Worm (Caenorhabditis elegans) whole organism, dauer: Measurements from ENCODE around the gene srlf-35.

Experiments used
- unc-62 ChIP-seq: sonication (generic microtip); optimal IDR thresholded peaks from 2 replicates; lab custom pipeline; 2017; ENCODE audit warnings: missing biosample characterization, missing genetic modification reagents, missing genetic modification characterization

The srlf-35 gene

DNA sequence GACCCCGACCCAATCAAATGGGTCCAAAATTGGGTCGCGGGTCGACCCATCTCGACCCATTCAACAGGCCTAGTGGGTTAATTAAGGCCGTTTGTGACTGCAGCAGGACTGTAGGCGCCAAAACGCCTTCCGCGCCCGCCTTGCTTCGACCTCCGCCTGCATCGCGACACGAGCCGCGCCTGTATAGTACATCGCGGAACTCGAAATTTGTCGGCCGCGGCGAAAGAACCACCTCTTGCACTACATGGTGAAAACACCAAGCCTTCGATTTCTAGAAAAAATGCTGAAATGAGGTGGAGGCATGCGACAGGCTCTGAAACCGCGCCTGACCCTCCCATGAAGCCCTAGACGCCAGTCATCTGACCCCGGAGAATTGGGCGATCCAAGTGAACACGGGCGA is 15.8 kb upstream of the srlf-35 start:
- no peak for TF ChIP-seq unc-62 (GFP tag; lab: Kevin White, UChicago)

DNA sequence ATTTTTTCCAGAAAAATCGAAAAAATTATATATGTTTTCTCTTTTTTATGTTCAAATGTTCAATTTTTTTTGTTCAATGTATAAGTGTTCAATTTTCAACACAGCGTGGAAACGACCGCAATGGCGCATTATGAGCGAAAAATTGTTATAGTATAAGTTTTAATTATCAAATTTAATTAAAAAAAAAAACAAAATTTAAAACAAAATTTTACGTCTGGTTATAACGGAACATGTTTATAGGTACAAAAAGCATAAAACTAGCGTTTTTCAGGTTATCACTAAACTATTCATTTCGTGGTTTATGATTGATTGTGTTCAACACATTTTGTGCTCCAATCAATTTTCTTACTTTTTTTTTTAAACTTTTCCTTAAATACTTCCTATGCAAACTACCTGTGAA is 14.5 kb upstream of the srlf-35 start, which contains the start of gene nhr-106:
nhr-106 (plus strand) TSS at position 301 of the 400 bp plus-strand sequence.
- TF ChIP-seq unc-62 (GFP tag; lab: Kevin White, UChicago), result no peak

DNA sequence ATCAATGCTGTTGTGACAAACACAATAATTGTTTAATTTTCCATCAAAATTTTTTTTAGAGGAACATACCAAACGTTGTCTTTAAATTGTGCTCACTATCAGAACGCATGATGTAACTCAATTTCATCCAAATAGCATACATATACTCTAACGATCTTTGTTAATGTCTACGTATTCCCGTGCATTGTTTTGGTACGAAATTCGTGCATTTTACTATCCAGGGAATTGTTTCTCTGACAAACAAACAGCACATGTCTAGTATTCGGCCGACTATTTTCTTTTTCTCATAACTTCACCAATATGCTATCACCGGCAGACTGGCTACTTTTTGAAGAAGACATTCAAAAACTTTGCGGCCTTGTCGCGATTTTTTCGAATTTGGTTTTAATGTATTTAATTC is 12.4 kb upstream of the srlf-35 start, which contains the start of gene str-196:
str-196 (plus strand) TSS at position 301 of the 400 bp plus-strand sequence.
- no peak for TF ChIP-seq unc-62 (GFP tag; lab: Kevin White, UChicago)

DNA sequence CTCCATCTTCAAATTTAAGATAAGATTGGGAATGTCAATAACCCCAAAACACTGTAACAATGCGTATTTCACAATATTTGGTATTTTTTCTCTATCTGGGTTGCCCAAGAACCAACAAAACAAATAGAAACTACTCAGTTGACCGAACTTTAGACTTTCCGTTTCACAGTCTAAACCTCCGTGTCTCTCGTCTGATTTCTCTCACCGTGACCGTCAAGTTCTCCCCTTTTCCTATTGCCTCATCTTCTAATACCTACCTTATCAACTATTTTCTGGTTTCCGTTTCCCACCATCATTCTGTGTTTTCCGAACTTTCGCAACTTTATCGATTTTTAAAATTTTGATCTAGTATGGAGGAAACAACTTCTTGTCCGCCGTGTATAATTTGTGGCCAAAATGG is 9.5 kb upstream of the srlf-35 start, which contains the start of gene nhr-131:
nhr-131 (plus strand) TSS at position 87 of the 400 bp plus-strand sequence.
- TF ChIP-seq unc-62 (GFP tag; lab: Kevin White, UChicago), result no peak

DNA sequence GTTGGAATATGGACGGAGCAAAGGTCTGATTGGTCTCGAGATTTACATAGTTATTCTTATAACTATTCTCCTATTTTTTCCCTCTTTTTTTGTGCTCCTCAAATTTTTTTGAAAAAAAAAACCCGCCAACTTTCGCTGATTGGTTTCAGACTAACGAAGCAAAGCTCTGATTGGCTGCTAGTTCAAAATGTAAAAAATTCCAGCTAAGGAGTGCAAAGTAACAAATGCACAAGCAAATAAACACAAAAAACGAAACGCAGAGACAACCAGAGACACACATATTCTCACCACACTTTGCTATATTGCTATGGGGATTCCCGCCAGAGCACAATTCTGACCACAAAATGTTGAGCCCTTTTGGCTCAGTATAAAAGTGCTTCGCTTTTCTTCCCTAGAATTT is 6.4 kb upstream of the srlf-35 start, which contains the start of gene T01G6.1:
T01G6.1 (plus strand) TSS at position 301 of the 400 bp plus-strand sequence.
- no peak for TF ChIP-seq unc-62 (GFP tag; lab: Kevin White, UChicago)

DNA sequence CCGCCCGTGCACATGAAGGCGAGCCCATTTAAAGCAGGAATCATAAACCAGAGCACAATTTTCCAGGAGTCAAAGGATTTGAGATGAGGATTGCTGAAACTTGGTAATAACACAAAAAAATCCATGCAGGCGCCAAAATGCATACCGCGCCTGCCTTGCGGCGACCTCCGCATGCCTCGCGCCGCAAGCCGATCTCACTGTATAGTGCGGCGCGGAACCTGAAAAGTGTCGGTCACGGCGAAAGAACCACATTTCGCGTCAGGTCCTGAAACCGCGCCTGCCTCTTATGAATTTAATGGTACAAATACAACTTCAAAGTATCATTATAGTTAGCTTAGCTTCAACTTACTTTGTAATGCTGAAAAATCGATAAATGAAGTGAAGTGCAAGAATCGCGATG is 3.3 kb upstream of the srlf-35 start:
- TF ChIP-seq unc-62 (GFP tag; lab: Kevin White, UChicago), result no peak

DNA sequence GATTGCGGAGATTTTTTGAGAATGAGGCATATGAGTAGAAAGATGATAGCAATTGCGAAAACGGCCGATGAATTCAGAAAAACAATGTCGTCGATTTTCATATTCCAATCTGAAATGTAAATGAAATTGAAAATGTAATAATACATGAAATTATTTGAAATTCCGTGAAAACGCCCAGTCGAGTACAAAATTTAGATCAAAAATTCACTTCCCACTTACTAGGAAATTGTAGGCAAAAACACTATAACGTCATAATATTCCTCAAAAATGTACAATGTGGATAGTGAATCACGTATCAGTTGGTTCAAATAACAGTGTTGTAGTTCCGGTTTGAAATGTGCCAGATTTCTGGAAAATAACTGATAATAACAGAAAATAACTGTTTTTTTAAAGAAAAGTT is 2.6 kb upstream of the srlf-35 start, which contains the start of gene str-256:
str-256 (minus strand) TSS at position 101 of the 400 bp plus-strand sequence.
- TF ChIP-seq unc-62 (GFP tag; lab: Kevin White, UChicago), result no peak

DNA sequence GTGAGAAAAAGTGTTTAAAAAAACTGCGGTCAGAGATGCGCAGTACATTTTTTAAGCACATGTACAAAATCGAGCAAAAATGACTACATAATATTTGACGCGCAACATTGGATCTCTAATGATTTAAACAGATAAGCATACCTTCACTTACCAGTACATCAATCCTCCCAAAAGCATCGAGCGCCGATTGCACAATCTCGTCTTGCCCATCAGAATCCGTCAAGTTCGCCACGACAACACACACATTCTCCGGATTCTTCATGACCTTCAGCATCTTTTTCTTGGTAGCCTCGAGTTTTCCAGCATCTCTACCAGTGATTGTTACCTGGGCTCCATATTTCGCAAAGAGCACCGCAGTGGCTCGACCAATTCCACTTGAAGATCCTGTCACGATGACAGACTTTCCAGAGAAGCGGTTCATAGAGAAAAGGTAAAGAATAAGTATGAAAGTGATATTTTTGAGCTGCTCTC is 990 bp upstream of the srlf-35 start, which contains the start of gene T01G6.10:
T01G6.10 (minus strand) TSS at position 421 of the 471 bp plus-strand sequence.
- TF ChIP-seq unc-62 (GFP tag; lab: Kevin White, UChicago), result no peak

DNA sequence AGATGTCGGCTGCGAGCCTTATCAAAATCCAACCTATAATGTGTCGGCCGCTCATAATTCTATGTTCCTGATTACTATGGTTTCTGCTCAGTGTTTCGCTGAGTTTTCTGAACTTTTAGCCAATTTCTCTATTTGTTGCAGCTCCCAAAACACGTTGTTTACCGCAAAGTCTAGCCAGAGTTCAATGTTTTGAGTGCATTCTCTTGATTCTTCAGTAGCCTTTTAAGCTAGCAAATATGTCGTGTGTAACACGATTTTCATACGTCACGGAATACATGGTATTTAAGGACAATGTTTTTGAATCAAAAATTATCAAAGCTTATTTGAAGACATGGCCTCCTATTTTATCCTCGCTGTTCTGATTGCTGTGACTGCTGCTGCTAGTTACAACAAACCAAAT is 1.4 kb downstream of the srlf-35 start, which contains the start of gene srlf-19:
srlf-19 (plus strand) TSS at position 301 of the 400 bp plus-strand sequence.
- TF ChIP-seq unc-62 (GFP tag; lab: Kevin White, UChicago), result no peak

DNA sequence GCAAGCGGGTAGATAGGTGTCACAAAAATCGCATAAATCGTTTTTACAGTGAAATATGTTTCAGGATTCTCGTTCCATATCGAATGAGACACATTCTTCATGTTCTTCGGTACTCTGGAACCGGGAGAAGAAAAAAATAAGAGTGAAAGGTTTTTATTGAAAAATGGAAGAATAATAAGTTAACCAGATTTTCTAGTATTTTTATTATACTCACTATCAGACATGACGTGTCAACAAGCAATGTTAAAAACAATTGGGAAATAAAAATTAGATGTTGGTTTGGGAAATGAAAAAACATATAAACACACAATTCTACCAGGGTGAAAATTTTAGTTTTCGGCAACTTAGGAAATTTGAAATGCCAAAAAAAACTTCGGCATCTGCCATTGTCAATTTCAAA is 8.6 kb downstream of the srlf-35 start, which contains the start of gene srh-37:
srh-37 (minus strand) TSS at position 101 of the 400 bp plus-strand sequence.
- no peak for TF ChIP-seq unc-62 (GFP tag; lab: Kevin White, UChicago)

DNA sequence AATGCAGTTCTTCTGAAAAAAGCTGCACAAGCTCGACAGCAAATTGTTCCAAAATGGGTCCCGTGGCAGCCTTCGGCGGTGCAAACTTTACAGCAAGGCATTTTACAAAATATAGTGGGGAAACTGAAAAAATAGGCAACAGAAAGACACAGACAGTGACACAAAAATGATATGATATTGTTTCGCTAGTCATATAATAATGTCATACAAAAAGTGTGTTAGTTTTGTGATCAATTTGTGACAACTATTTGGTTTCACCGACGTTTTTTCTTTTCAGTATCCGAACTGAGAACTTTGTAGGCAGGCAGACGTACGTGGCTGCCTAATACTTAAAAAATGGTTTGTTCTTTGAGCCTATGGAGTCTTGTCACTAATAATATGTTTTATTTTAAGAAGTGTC is 15.6 kb downstream of the srlf-35 start, which contains the start of gene nhr-210:
nhr-210 (minus strand) TSS at position 101 of the 400 bp plus-strand sequence.
- TF ChIP-seq unc-62 (GFP tag; lab: Kevin White, UChicago), result no peak

DNA sequence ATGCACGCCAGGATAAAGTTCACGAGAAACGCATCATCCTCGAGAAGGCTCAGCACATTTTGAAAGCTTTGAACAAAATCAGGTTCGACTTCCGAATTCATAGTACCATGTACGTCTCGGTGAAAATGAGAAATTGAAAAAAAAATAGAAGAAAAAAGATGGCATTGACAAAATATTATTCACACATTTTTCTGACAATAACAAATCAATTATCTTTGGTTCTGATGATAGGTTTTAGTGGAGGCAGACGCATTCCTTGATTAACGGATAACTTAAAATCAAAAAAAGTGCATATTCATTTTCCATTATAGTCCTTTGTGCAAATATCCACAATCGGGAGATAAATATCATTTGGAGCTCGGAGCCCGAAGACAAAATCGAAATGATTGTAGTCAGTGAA is 17.7 kb downstream of the srlf-35 start, which contains the start of gene srw-107:
srw-107 (minus strand) TSS at position 101 of the 400 bp plus-strand sequence.
- TF ChIP-seq unc-62 (GFP tag; lab: Kevin White, UChicago), result no peak

DNA sequence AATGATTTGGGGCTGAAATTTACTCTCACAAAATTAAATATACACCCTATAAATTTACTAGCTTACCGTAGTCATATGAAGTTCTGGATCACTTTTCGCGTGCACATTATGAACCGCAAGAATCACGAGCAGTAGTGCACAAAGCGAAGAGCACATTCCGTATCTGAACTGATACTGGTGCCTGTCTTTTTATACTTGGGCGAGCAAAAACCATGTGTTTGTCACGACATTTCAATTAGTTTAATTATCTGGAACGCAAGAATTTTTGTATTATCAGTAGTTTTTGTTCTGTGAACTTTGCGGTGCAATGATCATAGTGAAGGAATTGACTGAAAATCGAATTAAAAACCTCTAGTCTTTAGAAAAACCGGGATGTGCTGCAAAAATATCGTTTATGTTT is 20.2 kb downstream of the srlf-35 start, which contains the start of gene lipl-3:
lipl-3 (minus strand) TSS at position 161 of the 400 bp plus-strand sequence.
- TF ChIP-seq unc-62 (GFP tag; lab: Kevin White, UChicago), result no peak

DNA sequence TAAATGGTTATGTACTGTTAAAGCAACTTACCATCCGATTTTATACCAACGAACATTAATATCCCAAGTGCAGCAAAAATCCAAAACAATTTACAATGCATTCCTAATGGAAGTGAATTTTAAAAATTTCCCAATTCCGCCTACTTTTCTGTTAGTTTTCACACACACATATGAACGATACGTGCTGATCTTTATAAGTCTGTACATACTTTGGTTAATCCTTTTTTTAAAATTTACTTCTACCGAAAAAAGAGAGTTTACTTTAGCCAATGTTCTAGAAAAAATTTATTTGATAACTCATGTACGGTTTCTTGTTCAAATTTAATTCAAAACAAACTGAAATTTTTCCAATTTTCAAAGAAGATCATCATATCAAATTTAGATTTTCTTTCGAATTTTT is 21.2 kb downstream of the srlf-35 start, which contains the start of gene R11G11.16:
R11G11.16 (minus strand) TSS at position 101 of the 400 bp plus-strand sequence.
- no peak for TF ChIP-seq unc-62 (GFP tag; lab: Kevin White, UChicago)

DNA sequence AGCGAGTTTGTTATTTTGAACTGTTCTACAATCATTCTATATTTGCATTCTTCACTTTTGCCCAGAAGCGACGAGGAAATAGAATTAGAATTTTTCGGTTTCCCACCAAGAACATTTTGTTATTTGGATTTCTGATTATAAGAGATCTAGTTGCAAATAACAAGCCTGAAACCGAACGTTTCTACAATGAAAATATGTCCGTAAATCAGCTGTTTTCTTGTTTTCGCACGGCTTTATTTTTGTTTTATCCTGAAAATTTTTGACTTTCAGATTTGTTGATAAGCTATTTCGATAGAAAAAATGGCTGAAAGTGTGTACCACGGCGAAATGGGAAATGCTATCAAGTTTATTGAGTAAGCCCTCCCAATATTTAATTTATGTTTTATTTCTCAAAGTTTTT is 23.8 kb downstream of the srlf-35 start, which contains the start of gene srw-108:
srw-108 (plus strand) TSS at position 301 of the 400 bp plus-strand sequence.
- no peak for TF ChIP-seq unc-62 (GFP tag; lab: Kevin White, UChicago)

DNA sequence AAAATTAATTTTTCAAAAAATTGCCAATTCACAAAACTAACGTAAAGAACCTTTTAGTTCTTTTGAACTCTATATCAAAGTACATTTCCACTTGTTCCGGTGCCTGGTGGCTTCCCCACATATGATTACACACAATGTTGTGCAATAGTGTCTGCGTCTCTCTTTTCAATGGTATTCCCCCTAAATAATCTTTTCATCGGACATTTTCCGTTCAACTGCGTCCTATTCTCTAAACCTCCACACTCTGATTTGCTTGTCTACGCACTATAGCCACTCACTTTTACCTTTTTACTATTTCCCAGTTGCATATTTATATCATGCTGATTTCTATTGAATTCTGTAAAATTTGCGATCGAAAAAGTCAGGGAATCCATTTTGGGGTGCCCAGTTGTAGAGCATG is 28.2 kb downstream of the srlf-35 start, which contains the start of gene nhr-58:
nhr-58 (plus strand) TSS at position 214 of the 400 bp plus-strand sequence.
- no peak for TF ChIP-seq unc-62 (GFP tag; lab: Kevin White, UChicago)
